Worm (Caenorhabditis elegans) whole organism, L3 larva: ENCODE data around the gene twk-4.

ENCODE experiments used
- ZK546.5 ChIP-seq: sonication (generic microtip); optimal IDR thresholded peaks from 2 replicates; lab custom pipeline; 2017; ENCODE audit warnings: missing biosample characterization, missing genetic modification characterization
- fkh-10 ChIP-seq: sonication (generic microtip); optimal IDR thresholded peaks from 2 replicates; lab custom pipeline; 2017; ENCODE audit warnings: missing biosample characterization, missing genetic modification reagents, missing genetic modification characterization
- lin-15B ChIP-seq: fragments of 150-350 bp; optimal IDR thresholded peaks from 2 replicates; lab custom pipeline; 2014; ENCODE audit warnings: missing biosample characterization, missing genetic modification characterization
- mml-1 ChIP-seq: fragments of 150-350 bp; sonication (generic microtip); optimal IDR thresholded peaks from 3 replicates; lab custom pipeline; 2014; ENCODE audit warnings: missing biosample characterization, missing genetic modification characterization
- nfya-1 ChIP-seq: sonication (generic microtip); optimal IDR thresholded peaks from 2 replicates; lab custom pipeline; 2017; ENCODE audit warnings: missing genetic modification characterization, mild to moderate bottlenecking, missing compliant biosample characterization, antibody characterized with exemption, moderate library complexity; ENCODE audit not compliant: insufficient read depth
- nhr-12 ChIP-seq: fragments of 150-350 bp; optimal IDR thresholded peaks from 2 replicates; lab custom pipeline; 2014; ENCODE audit warnings: missing biosample characterization, missing genetic modification characterization
- nhr-23 ChIP-seq: fragments of 150-350 bp; optimal IDR thresholded peaks from 2 replicates; lab custom pipeline; 2014; ENCODE audit warnings: missing biosample characterization, missing genetic modification reagents, missing genetic modification characterization
- pqm-1 ChIP-seq: fragments of 150-350 bp; optimal IDR thresholded peaks from 2 replicates; lab custom pipeline; 2017; ENCODE audit warnings: missing biosample characterization, missing genetic modification characterization, inconsistent platforms
- skn-1 ChIP-seq: fragments of 150-350 bp; optimal IDR thresholded peaks from 2 replicates; lab custom pipeline; 2014; ENCODE audit warnings: missing biosample characterization, missing genetic modification characterization

DNA sequence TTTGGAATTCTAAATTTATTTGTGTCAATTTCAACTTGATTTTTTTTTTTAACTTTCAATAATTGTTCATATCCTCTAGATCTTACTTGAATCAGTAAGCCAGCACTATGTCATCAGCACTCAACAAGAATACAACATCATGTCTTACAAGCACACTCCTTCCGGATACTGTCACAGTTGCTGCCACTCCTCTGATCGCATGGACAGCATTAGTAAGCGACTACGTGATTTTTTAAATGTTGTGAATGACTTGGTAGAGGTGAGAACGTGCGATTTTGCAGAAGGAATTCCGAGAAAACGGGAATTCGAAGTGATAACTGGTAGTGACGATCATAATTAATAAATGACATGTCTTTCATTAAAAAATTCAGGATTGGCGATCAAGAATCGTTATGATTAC is 36.1 kb downstream of the twk-4 start, which contains the start of gene oac-54:
- no peak for TF ChIP-seq nhr-23 (tag; lab: Kevin White, UChicago)
- no peak for TF ChIP-seq lin-15B (tag; lab: Kevin White, UChicago)
- TF ChIP-seq skn-1: no peak
- no peak for TF ChIP-seq fkh-10 (GFP tag; lab: Kevin White, UChicago)
- no peak for TF ChIP-seq ZK546.5
- TF ChIP-seq nfya-1 (tag; lab: Kevin White, UChicago): no peak
- TF ChIP-seq pqm-1 (tag; lab: Kevin White, UChicago): no peak
- TF ChIP-seq mml-1 (tag; lab: Kevin White, UChicago): no peak
- no peak for TF ChIP-seq nhr-12 (tag; lab: Kevin White, UChicago)
